Fruit fly (Drosophila melanogaster): Measurements from ENCODE around the gene CG31391.

Gene CG31391

DNA sequence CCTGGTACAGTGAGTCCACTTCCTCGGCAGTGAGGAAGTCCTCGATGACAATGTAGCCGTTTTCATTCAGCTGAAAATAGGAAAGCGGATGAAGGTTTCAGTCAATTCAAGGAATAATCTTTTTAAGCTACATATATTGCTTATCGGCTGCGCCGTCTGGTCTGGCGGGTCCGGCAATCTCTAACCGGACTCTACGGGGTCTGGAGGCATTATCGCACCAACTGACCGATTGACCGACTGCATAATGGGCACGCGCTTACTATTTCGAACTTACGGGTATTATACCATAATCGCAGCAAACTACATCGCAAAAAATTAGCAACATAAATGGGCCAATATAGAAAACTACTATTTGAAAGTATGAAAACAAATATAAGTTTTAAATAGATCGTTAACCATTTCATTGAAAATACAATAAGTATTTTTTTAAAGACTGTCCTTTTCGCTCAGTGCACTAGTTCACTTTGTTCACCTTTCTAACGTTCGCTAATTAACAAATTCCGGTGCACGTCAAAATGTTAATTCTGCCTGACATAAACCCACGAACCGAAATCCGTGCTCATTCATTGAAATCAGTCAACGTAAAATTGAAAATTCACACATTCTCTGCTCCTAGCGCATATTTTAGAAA, 25.8 kb downstream of the CG31391 start (continued):
- TF ChIP-seq CG30403 (GFP tag; optimal IDR thresholded peaks at IDR 0.05) = peak; percentile 12
- TF ChIP-seq Sox102F (GFP tag; optimal IDR thresholded peaks at IDR 0.05) = peak; percentile 27
- peak in 1 of 2 experiments; percentile 33 for TF ChIP-seq Hr51 (GFP tag; optimal IDR thresholded peaks at IDR 0.05)
- peak; percentile 31 for TF ChIP-seq CG2120 (GFP tag; optimal IDR thresholded peaks at IDR 0.05)
- TF ChIP-seq row (GFP tag; IDR thresholded peaks at IDR 0.05) = peak; percentile 56
- TF ChIP-seq HLH54F (GFP tag; optimal IDR thresholded peaks at IDR 0.05) = no peak
- peak; percentile 17 for TF ChIP-seq ATbp (GFP tag; optimal IDR thresholded peaks at IDR 0.05)
- TF ChIP-seq CG10431 (GFP tag; optimal IDR thresholded peaks at IDR 0.05) = no peak
- TF ChIP-seq vvl (GFP tag; IDR thresholded peaks at IDR 0.05) = 0 out of 2 replicates have a peak, but pooled peaks have one; percentile 6
- TF ChIP-seq Hr78 (GFP tag; optimal IDR thresholded peaks at IDR 0.05) = peak in 1 of 2 experiments; percentile 3
- no peak for TF ChIP-seq CG11560 (tag; IDR thresholded peaks at IDR 0.05)

DNA sequence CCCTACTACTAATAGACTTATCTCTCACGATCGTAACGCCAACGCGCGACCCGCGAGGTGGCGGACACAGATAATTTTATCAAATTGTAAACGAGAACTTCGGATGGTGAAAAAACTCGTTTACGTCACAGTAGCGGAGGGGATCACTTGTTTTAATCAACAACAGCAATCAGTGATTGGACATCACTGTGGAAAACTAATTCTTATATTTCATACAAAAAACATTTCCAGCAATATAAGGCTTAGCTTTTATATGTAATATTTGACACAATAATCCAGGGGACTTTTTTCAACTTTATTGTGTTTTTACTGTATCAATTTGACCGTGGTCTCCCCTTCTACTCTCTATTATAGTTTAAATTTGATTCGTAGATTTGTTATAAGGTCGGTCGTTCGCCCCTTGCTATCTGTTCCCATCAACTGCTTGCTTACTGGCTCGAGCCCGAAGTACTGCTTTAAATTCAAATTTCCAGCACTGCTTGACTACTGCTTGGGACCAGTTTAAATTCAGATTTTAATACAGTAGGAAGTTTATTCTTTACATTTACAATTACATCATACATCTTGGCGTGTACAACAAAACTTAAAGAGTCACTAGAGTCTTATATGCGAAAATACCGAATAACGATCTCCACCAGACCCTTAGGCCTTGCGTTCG, 27.5 kb downstream of the CG31391 start, which contains the start of gene CG6465:
Gene CG6465, minus strand, starts transcription at position 7 of the 658 bp plus-strand sequence.
- TF ChIP-seq B-H2 (GFP tag; optimal IDR thresholded peaks at IDR 0.05) (peak; percentile 3), CG13424 (tag; optimal IDR thresholded peaks at IDR 0.05) (peak; percentile 17), TFAM (GFP tag; optimal IDR thresholded peaks at IDR 0.05) (no peak), Doc3 (GFP tag; IDR thresholded peaks at IDR 0.05; ENCODE audit: partially characterized antibody) (no peak), dmrt11E (tag; optimal IDR thresholded peaks at IDR 0.05) (peak; percentile 4), hkb (optimal IDR thresholded peaks at IDR 0.05) (no peak), hkb (GFP tag; IDR thresholded peaks at IDR 0.05) (0 out of 2 replicates have a peak, but pooled peaks have one; percentile 50), CG5180 (GFP tag; optimal IDR thresholded peaks at IDR 0.05) (no peak), HLH3B (GFP tag; IDR thresholded peaks at IDR 0.05) (no peak), ara (GFP tag; IDR thresholded peaks at IDR 0.05) (no peak), Deaf1 (tag; optimal IDR thresholded peaks at IDR 0.05) (peak; percentile 61), CG10209 (GFP tag; optimal IDR thresholded peaks at IDR 0.05) (no peak), Atf-2 (GFP tag; optimal IDR thresholded peaks at IDR 0.05) (no peak), grn (GFP tag; optimal IDR thresholded peaks at IDR 0.05) (peak; percentile 98), CG31388 (GFP tag; optimal IDR thresholded peaks at IDR 0.05) (no peak), Dfd (GFP tag; optimal IDR thresholded peaks at IDR 0.05) (peak in 1 of 2 experiments; percentile 95), sens (GFP tag) (peak; percentile 79), Sox102F (GFP tag; optimal IDR thresholded peaks at IDR 0.05) (no peak), CG9215 (GFP tag; IDR thresholded peaks at IDR 0.05) (no peak), eyg (GFP tag; optimal IDR thresholded peaks at IDR 0.05) (no peak), CG2712 (tag; optimal IDR thresholded peaks at IDR 0.05) (peak; percentile 21), CG10565 (GFP tag; optimal IDR thresholded peaks at IDR 0.05) (no peak), maf-S (GFP tag; optimal IDR thresholded peaks at IDR 0.05) (no peak), gsb (GFP tag; IDR thresholded peaks at IDR 0.05) (peak; percentile 50; the same call in 1 of the 2 replicates), Myb (GFP tag; optimal IDR thresholded peaks at IDR 0.05) (peak; percentile 84), CG13624 (GFP tag; optimal IDR thresholded peaks at IDR 0.05) (peak; percentile 40), CG2202 (tag; optimal IDR thresholded peaks at IDR 0.05) (no peak), CG15269 (tag; optimal IDR thresholded peaks at IDR 0.05) (no peak), lab (GFP tag; optimal IDR thresholded peaks at IDR 0.05) (peak; percentile 68), Lhr (GFP tag; optimal IDR thresholded peaks at IDR 0.05) (peak; percentile 74), croc (GFP tag; conservative IDR thresholded peaks at IDR 0.05) (no peak), CG12299 (tag; optimal IDR thresholded peaks at IDR 0.05) (no peak), odd (GFP tag; optimal IDR thresholded peaks at IDR 0.05) (no peak), yki (optimal IDR thresholded peaks at IDR 0.05) (peak; percentile 32), lov (optimal IDR thresholded peaks at IDR 0.05) (no peak), lov (GFP tag; IDR thresholded peaks at IDR 0.05) (no peak), CG6689 (GFP tag; IDR thresholded peaks at IDR 0.05) (0 out of 2 replicates have a peak, but pooled peaks have one; percentile 19), CG6813 (GFP tag; optimal IDR thresholded peaks at IDR 0.05) (no peak)

All from whole organism, embryonic.